Worm (Caenorhabditis elegans): ENCODE results near the gene dmsr-7.
A peak's percentile ranks its signal among the peaks of the same experiment; 100 is the strongest.

The dmsr-7 gene

ce11 chrV:5423120-5423519 lies 18.0 kb downstream of the dmsr-7 start, which contains the start of gene cyp-14A5:
Gene cyp-14A5 (minus strand): TSS chrV:5423282.
- no peak for TF ChIP-seq nhr-47 (tag; optimal IDR thresholded peaks at IDR 0.05)
- peak in 2 of 6 experiments; percentile 17 to 34 for TF ChIP-seq elt-3 (tag; optimal IDR thresholded peaks at IDR 0.05)
- TF ChIP-seq blmp-1 (tag; optimal IDR thresholded peaks at IDR 0.05), result peak; percentile 43

- TF ChIP-seq efl-1 (optimal IDR thresholded peaks at IDR 0.05), result peak in 1 of 2 experiments; percentile 5
- TF ChIP-seq efl-1 (GFP tag; optimal IDR thresholded peaks at IDR 0.05 in 1 of 2), result peak in 1 of 2 experiments; percentile 73
- peak; percentile 62 to 96 (median 86) for TF ChIP-seq elt-3 (tag; optimal IDR thresholded peaks at IDR 0.05)
- no peak for TF ChIP-seq skn-1 (tag; optimal IDR thresholded peaks at IDR 0.05)
- no peak for TF ChIP-seq lir-3 (tag; optimal IDR thresholded peaks at IDR 0.05; ENCODE audit: poor library complexity)
- TF ChIP-seq nhr-85 (tag), result peak; percentile 99
- TF ChIP-seq lsy-2 (tag; optimal IDR thresholded peaks at IDR 0.05), result peak in 1 of 2 experiments; percentile 13
- TF ChIP-seq irx-1 (tag; optimal IDR thresholded peaks at IDR 0.05), result peak; percentile 44
- no peak for TF ChIP-seq nhr-76 (tag; optimal IDR thresholded peaks at IDR 0.05)
- peak in 1 of 2 experiments; percentile 78 for TF ChIP-seq mdl-1 (tag; optimal IDR thresholded peaks at IDR 0.05)
- peak; percentile 78 for TF ChIP-seq snu-23 (GFP tag; optimal IDR thresholded peaks at IDR 0.05)
- TF ChIP-seq lin-35 (GFP tag; optimal IDR thresholded peaks at IDR 0.05), result peak in 1 of 2 experiments; percentile 44
- TF ChIP-seq ets-5 (GFP tag; IDR thresholded peaks at IDR 0.05), result no peak
- peak; percentile 39 for TF ChIP-seq rnt-1 (tag; optimal IDR thresholded peaks at IDR 0.05)
- TF ChIP-seq nhr-71 (tag; optimal IDR thresholded peaks at IDR 0.05), result peak; percentile 85
- TF ChIP-seq nhr-84 (tag; optimal IDR thresholded peaks at IDR 0.05), result no peak
- TF ChIP-seq vab-15 (tag; optimal IDR thresholded peaks at IDR 0.05), result no peak
- no peak for TF ChIP-seq lin-15B (tag; optimal IDR thresholded peaks at IDR 0.05)
- TF ChIP-seq nhr-28 (tag; optimal IDR thresholded peaks at IDR 0.05), result no peak
- TF ChIP-seq fkh-4 (tag; optimal IDR thresholded peaks at IDR 0.05; ENCODE audit: borderline replicate concordance), result no peak
- TF ChIP-seq tlp-1 (tag; optimal IDR thresholded peaks at IDR 0.05), result peak; percentile 24
- TF ChIP-seq nhr-47 (tag; optimal IDR thresholded peaks at IDR 0.05), result peak; percentile 54
- peak; percentile 87 for TF ChIP-seq lin-14 (GFP tag; optimal IDR thresholded peaks at IDR 0.05)
- no peak for TF ChIP-seq nhr-77 (tag; optimal IDR thresholded peaks at IDR 0.05)
- peak; percentile 78 for TF ChIP-seq nhr-90 (tag; optimal IDR thresholded peaks at IDR 0.05; ENCODE audit: poor library complexity)
- TF ChIP-seq dpl-1 (GFP tag; optimal IDR thresholded peaks at IDR 0.05), result peak in 1 of 3 experiments; percentile 15
- TF ChIP-seq nhr-20 (tag; optimal IDR thresholded peaks at IDR 0.05), result peak; percentile 94
- peak; percentile 43 for TF ChIP-seq nhr-19 (GFP tag; conservative IDR thresholded peaks at IDR 0.05)
- no peak for TF ChIP-seq nhr-12 (tag; optimal IDR thresholded peaks at IDR 0.05)
- no peak for TF ChIP-seq Y116A8C.19 (tag; optimal IDR thresholded peaks at IDR 0.05; ENCODE audit: borderline replicate concordance)
- TF ChIP-seq unc-30 (tag; optimal IDR thresholded peaks at IDR 0.05), result no peak
- TF ChIP-seq efl-3 (GFP tag; optimal IDR thresholded peaks at IDR 0.05), result peak; percentile 93
- TF ChIP-seq elt-2 (tag; optimal IDR thresholded peaks at IDR 0.05), result peak; percentile 89
- TF ChIP-seq blmp-1 (tag; optimal IDR thresholded peaks at IDR 0.05), result peak; percentile 67
- TF ChIP-seq mep-1 (tag; optimal IDR thresholded peaks at IDR 0.05), result peak; percentile 11
- no peak for TF ChIP-seq unc-62 (GFP tag; optimal IDR thresholded peaks at IDR 0.05)
- TF ChIP-seq ceh-82 (tag; optimal IDR thresholded peaks at IDR 0.05), result no peak
- TF ChIP-seq alr-1 (tag; optimal IDR thresholded peaks at IDR 0.05; ENCODE audit: borderline replicate concordance), result no peak
- no peak for TF ChIP-seq ztf-11 (tag; optimal IDR thresholded peaks at IDR 0.05)
- TF ChIP-seq snpc-4 (tag; optimal IDR thresholded peaks at IDR 0.05), result no peak
- TF ChIP-seq sup-37 (GFP tag; optimal IDR thresholded peaks at IDR 0.05), result no peak
- peak; percentile 52 for TF ChIP-seq grh-1 (GFP tag; IDR thresholded peaks at IDR 0.05)
- TF ChIP-seq ceh-63 (GFP tag; optimal IDR thresholded peaks at IDR 0.05), result no peak
- no peak for TF ChIP-seq xbp-1 (tag; optimal IDR thresholded peaks at IDR 0.05)
- TF ChIP-seq fkh-10 (GFP tag; optimal IDR thresholded peaks at IDR 0.05), result no peak
- TF ChIP-seq zag-1 (tag; optimal IDR thresholded peaks at IDR 0.05), result no peak
- peak; percentile 4 for TF ChIP-seq swsn-7 (tag; optimal IDR thresholded peaks at IDR 0.05)
- TF ChIP-seq ztf-4 (tag; optimal IDR thresholded peaks at IDR 0.05), result no peak
- no peak for TF ChIP-seq hlh-4 (tag; optimal IDR thresholded peaks at IDR 0.05)
- TF ChIP-seq ama-1 (optimal IDR thresholded peaks at IDR 0.05), result no peak
- TF ChIP-seq C16A3.4 (tag; optimal IDR thresholded peaks at IDR 0.05), result peak; percentile 14
Observed at ce11 chrV:5425008-5425407, 19.9 kb downstream of the dmsr-7 start.

Measured in whole organism, L1 larva.